Worm (Caenorhabditis elegans) whole organism, L4 larva: Measurements from ENCODE around the gene C27A2.12.

Experiments used
- D1046.2 ChIP-seq: fragments of 200-800 bp; sonication (Bioruptor generic); IDR thresholded peaks from 2 replicates; pipeline ENCODE4 v1.3.6; 2022; ENCODE audit warnings: missing genetic modification characterization, missing compliant biosample characterization
- F26F4.8 ChIP-seq: fragments of 200-800 bp; sonication (Bioruptor generic); conservative IDR thresholded peaks from 2 replicates; pipeline ENCODE4 v1.3.6; 2022; ENCODE audit warnings: missing genetic modification characterization, missing compliant biosample characterization
- F49E8.2 ChIP-seq: sonication (generic microtip); optimal IDR thresholded peaks from 2 replicates; lab custom pipeline; 2016; ENCODE audit warnings: missing compliant biosample characterization, mild to moderate bottlenecking, missing genetic modification characterization, borderline replicate concordance
- R02D3.7 ChIP-seq: fragments of 150-350 bp; sonication (generic microtip); optimal IDR thresholded peaks from 3 replicates; lab custom pipeline; 2014; ENCODE audit warnings: missing biosample characterization, missing genetic modification characterization
- T20F7.1 ChIP-seq: fragments of 200-800 bp; sonication (Bioruptor generic); optimal IDR thresholded peaks from 2 replicates; lab custom pipeline; 2018; ENCODE audit warnings: mild to moderate bottlenecking, missing genetic modification characterization, missing compliant biosample characterization
- T26A8.4 ChIP-seq: fragments of 200-800 bp; sonication (Bioruptor generic); IDR thresholded peaks from 2 replicates; pipeline ENCODE4 v1.3.6; 2022; ENCODE audit warnings: missing genetic modification characterization, missing compliant biosample characterization
- Y48G9A.11 ChIP-seq: fragments of 200-800 bp; sonication (Bioruptor generic); IDR thresholded peaks from 2 replicates; pipeline ENCODE4 v1.3.6; 2022; ENCODE audit warnings: missing genetic modification reagents, missing genetic modification characterization, missing compliant biosample characterization
- Y75B8A.6 ChIP-seq: fragments of 200-800 bp; sonication (Bioruptor generic); IDR thresholded peaks from 2 replicates; pipeline ENCODE4 v1.3.6; 2022; ENCODE audit warnings: missing genetic modification reagents, missing genetic modification characterization, missing compliant biosample characterization
- ZK546.5 ChIP-seq, 2 experiments: sonication (generic microtip); optimal IDR thresholded peaks; 2 replicates each; lab custom pipeline; 2017; ENCODE audit warnings: missing biosample characterization in 2 of 2, missing genetic modification characterization in 2 of 2
- aha-1 ChIP-seq: fragments of 150-350 bp; peaks from one replicate; lab custom pipeline; 2014; ENCODE audit warnings: missing biosample characterization, missing genetic modification characterization
- ceh-28 ChIP-seq: fragments of 150-350 bp; optimal IDR thresholded peaks from 2 replicates; lab custom pipeline; 2014; ENCODE audit warnings: missing biosample characterization, missing genetic modification reagents, missing genetic modification characterization
- ceh-44 ChIP-seq: fragments of 200-800 bp; sonication (Bioruptor generic); IDR thresholded peaks from 2 replicates; pipeline ENCODE4 v1.3.6; 2022; ENCODE audit warnings: missing genetic modification reagents, missing genetic modification characterization, missing compliant biosample characterization
- ceh-62 ChIP-seq: sonication (generic microtip); optimal IDR thresholded peaks from 2 replicates; lab custom pipeline; 2017; ENCODE audit warnings: missing biosample characterization, missing genetic modification characterization
- ceh-82 ChIP-seq: sonication (generic microtip); optimal IDR thresholded peaks from 2 replicates; lab custom pipeline; 2017; ENCODE audit warnings: missing biosample characterization, missing genetic modification characterization
- ces-1 ChIP-seq: fragments of 150-350 bp; sonication (generic microtip); optimal IDR thresholded peaks from 4 replicates; lab custom pipeline; 2014; ENCODE audit warnings: missing biosample characterization, missing genetic modification reagents, missing genetic modification characterization
- cey-2 ChIP-seq: sonication (generic microtip); optimal IDR thresholded peaks from 3 replicates; lab custom pipeline; 2017; ENCODE audit warnings: missing genetic modification characterization, mild to moderate bottlenecking, missing compliant biosample characterization, antibody characterized with exemption, borderline replicate concordance; ENCODE audit not compliant: insufficient read depth
- ctbp-1 ChIP-seq: fragments of 200-800 bp; sonication (Bioruptor generic); IDR thresholded peaks from 2 replicates; pipeline ENCODE4 v1.3.6; 2022; ENCODE audit warnings: missing genetic modification reagents, missing genetic modification characterization, missing compliant biosample characterization
- daf-12 ChIP-seq: fragments of 150-350 bp; optimal IDR thresholded peaks from 2 replicates; lab custom pipeline; 2014; ENCODE audit warnings: missing biosample characterization, missing genetic modification reagents, missing genetic modification characterization
- daf-16 ChIP-seq, 3 experiments: sonication (generic microtip); optimal IDR thresholded peaks; 2 replicates each; lab custom pipeline; 2016 to 2017; ENCODE audit warnings: missing genetic modification characterization in 3 of 3, missing genetic modification reagents in 3 of 3, mild to moderate bottlenecking in 2 of 3, missing compliant biosample characterization in 2 of 3, missing biosample characterization in 1 of 3, moderate library complexity in 1 of 3
- daf-19 ChIP-seq: fragments of 200-800 bp; sonication (Bioruptor generic); conservative IDR thresholded peaks from 2 replicates; pipeline ENCODE4 v1.3.6; 2022; ENCODE audit warnings: missing genetic modification characterization, missing compliant biosample characterization
- daf-8 ChIP-seq: fragments of 200-800 bp; sonication (Bioruptor generic); IDR thresholded peaks from 2 replicates; pipeline ENCODE4 v1.3.6; 2022; ENCODE audit warnings: missing genetic modification characterization, missing compliant biosample characterization
- dmd-8 ChIP-seq: fragments of 200-800 bp; sonication (Bioruptor generic); IDR thresholded peaks from 2 replicates; pipeline ENCODE4 v1.3.6; 2022; ENCODE audit warnings: missing genetic modification characterization, missing compliant biosample characterization
- dmd-9 ChIP-seq: fragments of 200-800 bp; sonication (Bioruptor generic); IDR thresholded peaks from 2 replicates; pipeline ENCODE4 v1.3.6; 2022; ENCODE audit warnings: missing genetic modification reagents, missing genetic modification characterization, missing compliant biosample characterization
- dpl-1 ChIP-seq: fragments of 150-350 bp; optimal IDR thresholded peaks from 2 replicates; lab custom pipeline; 2014; ENCODE audit warnings: missing biosample characterization, missing genetic modification reagents, missing genetic modification characterization
- dve-1 ChIP-seq: sonication (generic microtip); optimal IDR thresholded peaks from 2 replicates; lab custom pipeline; 2017; ENCODE audit warnings: antibody characterized with exemption, mild to moderate bottlenecking, missing genetic modification characterization, missing compliant biosample characterization; ENCODE audit not compliant: insufficient read depth
- egl-43 ChIP-seq: fragments of 200-800 bp; sonication (Bioruptor generic); IDR thresholded peaks from 2 replicates; pipeline ENCODE4 v1.3.6; 2022; ENCODE audit warnings: missing genetic modification reagents, missing genetic modification characterization, missing compliant biosample characterization
- fkh-10 ChIP-seq: fragments of 150-350 bp; optimal IDR thresholded peaks from 2 replicates; lab custom pipeline; 2014; ENCODE audit warnings: missing biosample characterization, missing genetic modification reagents, missing genetic modification characterization
- fos-1 ChIP-seq: fragments of 150-350 bp; optimal IDR thresholded peaks from 2 replicates; lab custom pipeline; 2014; ENCODE audit warnings: missing biosample characterization, missing genetic modification characterization
- gei-8 ChIP-seq: fragments of 200-800 bp; sonication (Bioruptor generic); optimal IDR thresholded peaks from 2 replicates; lab custom pipeline; 2018; ENCODE audit warnings: mild to moderate bottlenecking, missing genetic modification characterization, missing compliant biosample characterization
- hlh-11 ChIP-seq: fragments of 200-800 bp; sonication (Bioruptor generic); optimal IDR thresholded peaks from 2 replicates; lab custom pipeline; 2018; ENCODE audit warnings: mild to moderate bottlenecking, missing genetic modification characterization, missing compliant biosample characterization
- hmg-1.1 ChIP-seq: fragments of 200-800 bp; sonication (Bioruptor generic); IDR thresholded peaks from 2 replicates; pipeline ENCODE4 v1.3.6; 2022; ENCODE audit warnings: missing genetic modification reagents, missing genetic modification characterization, missing compliant biosample characterization
- lin-38 ChIP-seq: fragments of 200-800 bp; sonication (Bioruptor generic); IDR thresholded peaks from 2 replicates; pipeline ENCODE4 v1.3.6; 2022; ENCODE audit warnings: missing genetic modification reagents, missing genetic modification characterization, missing compliant biosample characterization
- lin-39 ChIP-seq: fragments of 150-350 bp; optimal IDR thresholded peaks from 2 replicates; lab custom pipeline; 2014; ENCODE audit warnings: missing biosample characterization, missing genetic modification reagents, missing genetic modification characterization
- madf-5 ChIP-seq, 2 experiments: fragments of 200-800 bp; sonication (Bioruptor generic); IDR thresholded peaks; 2 replicates each; pipeline ENCODE4 v1.3.6; 2022; ENCODE audit warnings: missing compliant biosample characterization in 2 of 2, missing genetic modification characterization in 2 of 2
- mdt-29 ChIP-seq: fragments of 200-800 bp; sonication (Bioruptor generic); IDR thresholded peaks from 2 replicates; pipeline ENCODE4 v1.3.6; 2022; ENCODE audit warnings: missing genetic modification reagents, missing genetic modification characterization, missing compliant biosample characterization
- nhr-28 ChIP-seq: fragments of 150-350 bp; optimal IDR thresholded peaks from 2 replicates; lab custom pipeline; 2014; ENCODE audit warnings: missing biosample characterization, missing genetic modification characterization
- nhr-6 ChIP-seq: fragments of 150-350 bp; optimal IDR thresholded peaks from 2 replicates; lab custom pipeline; 2014; ENCODE audit warnings: missing biosample characterization, missing genetic modification characterization
- pha-4 ChIP-seq, 2 experiments: fragments of 150-350 bp in 1 of 2; fragments of 200-800 bp in 1 of 2; sonication (Bioruptor generic) in 1 of 2; IDR thresholded peaks in 1 of 2; optimal IDR thresholded peaks in 1 of 2; 2 replicates each; pipeline versions ENCODE4 v1.3.6 to Lab custom; 2014 to 2022; ENCODE audit warnings: missing genetic modification characterization in 2 of 2, missing genetic modification reagents in 2 of 2, missing biosample characterization in 1 of 2, missing compliant biosample characterization in 1 of 2
- saeg-2 ChIP-seq: fragments of 200-800 bp; sonication (Bioruptor generic); IDR thresholded peaks from 2 replicates; pipeline ENCODE4 v1.3.6; 2022; ENCODE audit warnings: missing genetic modification reagents, missing genetic modification characterization, missing compliant biosample characterization
- set-16 ChIP-seq: fragments of 200-800 bp; sonication (Bioruptor generic); IDR thresholded peaks from 2 replicates; pipeline ENCODE4 v1.3.6; 2022; ENCODE audit warnings: missing genetic modification reagents, missing genetic modification characterization, missing compliant biosample characterization
- snpc-1.2 ChIP-seq: fragments of 200-800 bp; sonication (Bioruptor generic); IDR thresholded peaks from 2 replicates; pipeline ENCODE4 v1.3.6; 2022; ENCODE audit warnings: missing genetic modification reagents, missing genetic modification characterization, missing compliant biosample characterization
- spr-1 ChIP-seq: sonication (generic microtip); optimal IDR thresholded peaks from 2 replicates; lab custom pipeline; 2016; ENCODE audit warnings: mild to moderate bottlenecking, missing genetic modification characterization, missing compliant biosample characterization
- spr-3 ChIP-seq: fragments of 200-800 bp; sonication (Bioruptor generic); optimal IDR thresholded peaks from 2 replicates; lab custom pipeline; 2018; ENCODE audit warnings: mild to moderate bottlenecking, missing genetic modification characterization, missing compliant biosample characterization
- unc-130 ChIP-seq: sonication (generic microtip); optimal IDR thresholded peaks from 2 replicates; lab custom pipeline; 2016; ENCODE audit warnings: missing genetic modification reagents, missing genetic modification characterization, missing compliant biosample characterization
- zag-1 ChIP-seq: fragments of 150-350 bp; optimal IDR thresholded peaks from 2 replicates; lab custom pipeline; 2014; ENCODE audit warnings: missing biosample characterization, missing genetic modification characterization
- zfp-3 ChIP-seq: fragments of 200-800 bp; sonication (Bioruptor generic); conservative IDR thresholded peaks from 2 replicates; pipeline ENCODE4 v1.3.6; 2022; ENCODE audit warnings: missing genetic modification reagents, missing genetic modification characterization, missing compliant biosample characterization
- zip-2 ChIP-seq: fragments of 150-350 bp; optimal IDR thresholded peaks from 2 replicates; lab custom pipeline; 2014; ENCODE audit warnings: missing biosample characterization, missing genetic modification characterization
- ztf-11 ChIP-seq: fragments of 150-350 bp; optimal IDR thresholded peaks from 2 replicates; lab custom pipeline; 2014; ENCODE audit warnings: missing biosample characterization, missing genetic modification characterization
- ztf-7 ChIP-seq: fragments of 150-350 bp; optimal IDR thresholded peaks from 2 replicates; lab custom pipeline; 2014; ENCODE audit warnings: missing biosample characterization, missing genetic modification characterization

C27A2.12 gene

ce11 chrII:5032669-5033068 lies 25.3 kb downstream of the C27A2.12 start:
- TF ChIP-seq set-16 (GFP tag; lab: Robert Waterston, UW) (peak; percentile 48; the same call in 1 of the 2 replicates), lin-39 (tag; lab: Kevin White, UChicago) (no peak), dpl-1 (GFP tag; lab: Kevin White, UChicago) (peak; percentile 45), zfp-3 (peak; percentile 79; the same call in 1 of the 2 replicates), T26A8.4 (peak; percentile 84), R02D3.7 (tag; lab: Kevin White, UChicago) (no peak), nhr-6 (peak; percentile 60), ceh-62 (tag; lab: Kevin White, UChicago) (no peak), gei-8 (peak; percentile 68), ctbp-1 (GFP tag; lab: Robert Waterston, UW) (0 out of 2 replicates have a peak, but pooled peaks have one; percentile 41), Y48G9A.11 (GFP tag; lab: Robert Waterston, UW) (peak; percentile 76), ZK546.5 (tag; optimal IDR thresholded peaks at IDR 0.05; lab: Kevin White, UChicago) (no peak), ztf-7 (tag; lab: Kevin White, UChicago) (peak; percentile 65), pha-4 (GFP tag; IDR thresholded peaks at IDR 0.05; lab: Robert Waterston, UW) (peak; percentile 93), pha-4 (tag; optimal IDR thresholded peaks at IDR 0.05; lab: Kevin White, UChicago) (no peak), fkh-10 (GFP tag; lab: Kevin White, UChicago) (no peak), daf-19 (peak; percentile 75; the same call in 1 of the 2 replicates), snpc-1.2 (GFP tag; lab: Robert Waterston, UW) (peak; percentile 87), T20F7.1 (GFP tag; lab: Kevin White, UChicago) (peak; percentile 16), Y75B8A.6 (GFP tag; lab: Robert Waterston, UW) (peak; percentile 81; the same call in 1 of the 2 replicates), ceh-44 (GFP tag; lab: Robert Waterston, UW) (peak; percentile 59; the same call in 1 of the 2 replicates), D1046.2 (GFP tag; lab: Robert Waterston, UW) (peak; percentile 78), F49E8.2 (tag; lab: Kevin White, UChicago) (peak; percentile 69), dve-1 (peak; percentile 26), daf-8 (0 out of 2 replicates have a peak, but pooled peaks have one; percentile 21), dmd-9 (GFP tag; lab: Robert Waterston, UW) (peak; percentile 78), fos-1 (tag; lab: Kevin White, UChicago) (no peak), spr-1 (tag; lab: Kevin White, UChicago) (peak; percentile 75), spr-3 (GFP tag; lab: Kevin White, UChicago) (peak; percentile 31), zip-2 (tag; lab: Kevin White, UChicago) (peak; percentile 55), hmg-1.1 (GFP tag; lab: Robert Waterston, UW) (peak; percentile 90), daf-16 (GFP tag; optimal IDR thresholded peaks at IDR 0.05; lab: Kevin White, UChicago) (peak in 1 of 2 experiments; percentile 75), daf-16 (tag; optimal IDR thresholded peaks at IDR 0.05; lab: Kevin White, UChicago) (peak; percentile 70), cey-2 (tag; lab: Kevin White, UChicago) (no peak), mdt-29 (no peak), ceh-28 (tag; lab: Kevin White, UChicago) (no peak), zag-1 (tag; lab: Kevin White, UChicago) (no peak), unc-130 (peak; percentile 72), saeg-2 (GFP tag; lab: Robert Waterston, UW) (0 out of 2 replicates have a peak, but pooled peaks have one; percentile 48), hlh-11 (peak; percentile 55), lin-38 (GFP tag; lab: Robert Waterston, UW) (peak; percentile 84), daf-12 (no peak), madf-5 (GFP tag; IDR thresholded peaks at IDR 0.05; lab: Robert Waterston, UW) (peak in 1 of 2 experiments; percentile 52; a peak in 1 of 4 replicates), ceh-82 (no peak), nhr-28 (tag; lab: Kevin White, UChicago) (peak; percentile 34), F26F4.8 (GFP tag; lab: Robert Waterston, UW) (peak; percentile 72; the same call in 1 of the 2 replicates), dmd-8 (GFP tag; lab: Robert Waterston, UW) (peak; percentile 83), egl-43 (peak; percentile 94), aha-1 (tag; lab: Kevin White, UChicago) (peak; percentile 98), ztf-11 (no peak), ces-1 (no peak)
